Worm (Caenorhabditis elegans): ENCODE data around the gene vgln-1.
A peak's percentile ranks its signal among the peaks of the same experiment; 100 is the strongest.

vgln-1 gene

ce11 chrII:9886216-9886615 lies 4.7 kb downstream of the vgln-1 start, which contains the start of gene algn-8 (continued):
- TF ChIP-seq rec-8 (tag; optimal IDR thresholded peaks at IDR 0.05) (no peak), B0261.1 (tag; optimal IDR thresholded peaks at IDR 0.05) (no peak), ztf-28 (GFP tag; IDR thresholded peaks at IDR 0.05) (no peak), ccch-3 (GFP tag; optimal IDR thresholded peaks at IDR 0.05) (no peak), ceh-91 (GFP tag; IDR thresholded peaks at IDR 0.05) (no peak), bed-2 (GFP tag; IDR thresholded peaks at IDR 0.05) (no peak), B0336.3 (GFP tag; IDR thresholded peaks at IDR 0.05) (peak; percentile 62), attf-5 (GFP tag; optimal IDR thresholded peaks at IDR 0.05) (no peak), nhr-179 (tag; optimal IDR thresholded peaks at IDR 0.05) (no peak), Y56A3A.18 (GFP tag; IDR thresholded peaks at IDR 0.05) (0 out of 2 replicates have a peak, but pooled peaks have one; percentile 33), ets-4 (GFP tag; optimal IDR thresholded peaks at IDR 0.05) (no peak), madf-8 (GFP tag; conservative IDR thresholded peaks at IDR 0.05) (no peak), lir-1 (GFP tag; conservative IDR thresholded peaks at IDR 0.05) (no peak), ekl-4 (GFP tag; IDR thresholded peaks at IDR 0.05) (0 out of 2 replicates have a peak, but pooled peaks have one; percentile 24), pha-4 (tag; optimal IDR thresholded peaks at IDR 0.05) (no peak), let-607 (tag; optimal IDR thresholded peaks at IDR 0.05) (no peak), hsf-1 (GFP tag; IDR thresholded peaks at IDR 0.05) (no peak), nhr-27 (tag; optimal IDR thresholded peaks at IDR 0.05) (no peak), tbp1 (GFP tag; optimal IDR thresholded peaks at IDR 0.05) (no peak), nfya-2 (GFP tag; IDR thresholded peaks at IDR 0.05) (no peak), dpl-1 (GFP tag; optimal IDR thresholded peaks at IDR 0.05) (no peak), F57A8.1 (GFP tag; optimal IDR thresholded peaks at IDR 0.05) (no peak)

- TF ChIP-seq F23B12.7 (tag; optimal IDR thresholded peaks at IDR 0.05; ENCODE audit: insufficient read depth) (no peak), K12H6.12 (tag; optimal IDR thresholded peaks at IDR 0.05) (no peak), rec-8 (tag; optimal IDR thresholded peaks at IDR 0.05) (no peak), F10E7.11 (tag; optimal IDR thresholded peaks at IDR 0.05) (no peak), aptf-2 (GFP tag; conservative IDR thresholded peaks at IDR 0.05) (no peak), atf-7 (tag; optimal IDR thresholded peaks at IDR 0.05) (no peak), athp-1 (tag; optimal IDR thresholded peaks at IDR 0.05) (no peak), dpl-1 (GFP tag; optimal IDR thresholded peaks at IDR 0.05) (no peak), ets-4 (GFP tag; optimal IDR thresholded peaks at IDR 0.05) (no peak), ceh-58 (GFP tag; IDR thresholded peaks at IDR 0.05) (no peak), akir-1 (GFP tag; optimal IDR thresholded peaks at IDR 0.05) (no peak), tbx-9 (tag; optimal IDR thresholded peaks at IDR 0.05; ENCODE audit: borderline replicate concordance) (no peak), C17E4.6 (GFP tag; IDR thresholded peaks at IDR 0.05) (no peak), madf-6 (GFP tag; IDR thresholded peaks at IDR 0.05) (no peak), pha-4 (tag; optimal IDR thresholded peaks at IDR 0.05) (no peak)
Observed at ce11 chrII:9880826-9881225, 10.1 kb downstream of the vgln-1 start, which contains the start of gene C08H9.15. Gene C08H9.15, plus strand, starts transcription at chrII:9881193.

- TF ChIP-seq xnd-1 (tag; optimal IDR thresholded peaks at IDR 0.05) (no peak), him-1 (tag; optimal IDR thresholded peaks at IDR 0.05) (no peak), F49E8.2 (tag; optimal IDR thresholded peaks at IDR 0.05; ENCODE audit: insufficient read depth) (no peak), F55B11.4 (tag; optimal IDR thresholded peaks at IDR 0.05; ENCODE audit: borderline replicate concordance, insufficient read depth) (no peak), chd-7 (tag; optimal IDR thresholded peaks at IDR 0.05) (no peak), sdz-38 (tag; optimal IDR thresholded peaks at IDR 0.05) (no peak), ets-4 (GFP tag; optimal IDR thresholded peaks at IDR 0.05) (no peak), sea-2 (GFP tag; IDR thresholded peaks at IDR 0.05) (no peak), akir-1 (GFP tag; optimal IDR thresholded peaks at IDR 0.05) (no peak), ztf-26 (tag; optimal IDR thresholded peaks at IDR 0.05) (no peak), snpc-3.4 (tag; optimal IDR thresholded peaks at IDR 0.05) (no peak)
Observed at ce11 chrII:9879815-9880214, 11.1 kb downstream of the vgln-1 start.

All from whole organism, young adult.